Worm (Caenorhabditis elegans) whole organism, early embryonic: ENCODE measurements around the gene natc-1.

Experiments used
- F13C5.2 ChIP-seq: sonication (generic microtip); optimal IDR thresholded peaks from 2 replicates; lab custom pipeline; 2017; ENCODE audit warnings: mild to moderate bottlenecking, missing genetic modification characterization, inconsistent platforms, missing compliant biosample characterization
- aly-1 ChIP-seq: sonication (generic microtip); optimal IDR thresholded peaks from 2 replicates; lab custom pipeline; 2016; ENCODE audit warnings: missing genetic modification characterization, missing compliant biosample characterization
- ama-1 ChIP-seq: fragments of 150-350 bp; optimal IDR thresholded peaks from 2 replicates; lab custom pipeline; 2014
- ceh-13 ChIP-seq: fragments of 200-800 bp; sonication (Bioruptor generic); optimal IDR thresholded peaks from 2 replicates; lab custom pipeline; 2018; ENCODE audit warnings: mild to moderate bottlenecking, missing genetic modification characterization, missing compliant biosample characterization
- ceh-36 ChIP-seq: sonication (generic microtip); optimal IDR thresholded peaks from 2 replicates; lab custom pipeline; 2016; ENCODE audit warnings: missing genetic modification characterization, inconsistent platforms, missing compliant biosample characterization
- ets-7 ChIP-seq: sonication (generic microtip); optimal IDR thresholded peaks from 2 replicates; lab custom pipeline; 2016; ENCODE audit warnings: missing genotype, missing genetic modification characterization, missing compliant biosample characterization
- hmbx-1 ChIP-seq: sonication (generic microtip); optimal IDR thresholded peaks from 2 replicates; lab custom pipeline; 2016; ENCODE audit warnings: mild to moderate bottlenecking, missing genetic modification characterization, missing compliant biosample characterization
- pes-1 ChIP-seq: fragments of 200-800 bp; sonication (Bioruptor generic); IDR thresholded peaks from 2 replicates; pipeline ENCODE4 v1.3.6; 2022; ENCODE audit warnings: missing genetic modification reagents, missing genetic modification characterization, missing compliant biosample characterization
- scrt-1 ChIP-seq: fragments of 200-800 bp; sonication (Bioruptor generic); IDR thresholded peaks from 2 replicates; pipeline ENCODE4 v1.3.6; 2022; ENCODE audit warnings: missing genetic modification characterization, missing compliant biosample characterization
- sea-1 ChIP-seq: fragments of 200-800 bp; sonication (Bioruptor generic); conservative IDR thresholded peaks from 2 replicates; pipeline ENCODE4 v1.3.6; 2022; ENCODE audit warnings: missing genetic modification characterization, missing compliant biosample characterization
- tbx-11 ChIP-seq: fragments of 200-800 bp; sonication (Bioruptor generic); IDR thresholded peaks from 2 replicates; pipeline ENCODE4 v1.3.6; 2022; ENCODE audit warnings: missing genetic modification characterization, missing compliant biosample characterization

- TF ChIP-seq pes-1 (peak; percentile 99), ama-1 (lab: Kevin White, UChicago) (no peak), sea-1 (GFP tag; lab: Robert Waterston, UW) (peak; percentile 100), aly-1 (tag; lab: Kevin White, UChicago) (peak; percentile 98), tbx-11 (GFP tag; lab: Robert Waterston, UW) (peak; percentile 99), ets-7 (tag; lab: Kevin White, UChicago) (peak; percentile 96), scrt-1 (GFP tag; lab: Robert Waterston, UW) (peak; percentile 99), F13C5.2 (tag; lab: Kevin White, UChicago) (peak; percentile 99), ceh-36 (tag; lab: Kevin White, UChicago) (peak; percentile 98), ceh-13 (GFP tag; lab: Kevin White, UChicago) (peak; percentile 98), hmbx-1 (peak; percentile 93)
These were observed 38.2 kb downstream of the natc-1 start for ce11 chrV:8500348-8500747.
